Fruit fly (Drosophila melanogaster): Measurements from ENCODE around the gene lectin-30A.

dm6 chr2L:9244263-9244662 is 10.4 kb downstream of the lectin-30A start:
- TF ChIP-seq CG10348 (GFP tag; IDR thresholded peaks at IDR 0.05) (no peak), fd96Ca (GFP tag; IDR thresholded peaks at IDR 0.05) (no peak), CG12605 (GFP tag; IDR thresholded peaks at IDR 0.05) (no peak), CG13204 (GFP tag; optimal IDR thresholded peaks at IDR 0.05) (no peak), CG8301 (tag; optimal IDR thresholded peaks at IDR 0.05) (no peak), Pif1A (GFP tag; optimal IDR thresholded peaks at IDR 0.05) (no peak), D1 (tag; optimal IDR thresholded peaks at IDR 0.05) (no peak), CG32121 (GFP tag; IDR thresholded peaks at IDR 0.05) (no peak), Ets98B (GFP tag; IDR thresholded peaks at IDR 0.05) (no peak)
